Worm (Caenorhabditis elegans): ENCODE measurements around the gene K04G11.1.

K04G11.1 gene

ce11 chrX:14296559-14296958 is 38.8 kb upstream of the K04G11.1 start, which contains the start of gene madd-3:
Gene madd-3, minus strand, starts transcription at chrX:14296659.
- TF ChIP-seq lin-11 (tag; optimal IDR thresholded peaks at IDR 0.05) = no peak
- no peak for TF ChIP-seq hlh-8 (tag; optimal IDR thresholded peaks at IDR 0.05)
- no peak for TF ChIP-seq K02D7.2 (tag; optimal IDR thresholded peaks at IDR 0.05)
- TF ChIP-seq fkh-6 (tag; optimal IDR thresholded peaks at IDR 0.05) = no peak
- no peak for TF ChIP-seq sox-4 (tag; optimal IDR thresholded peaks at IDR 0.05)
- TF ChIP-seq unc-55 (GFP tag; optimal IDR thresholded peaks at IDR 0.05) = no peak
- no peak for TF ChIP-seq pha-2 (tag; optimal IDR thresholded peaks at IDR 0.05)
- TF ChIP-seq lim-6 (tag; optimal IDR thresholded peaks at IDR 0.05) = no peak
- no peak for TF ChIP-seq ahr-1 (tag; optimal IDR thresholded peaks at IDR 0.05)
- TF ChIP-seq madf-2 (tag; optimal IDR thresholded peaks at IDR 0.05) = no peak
- no peak for TF ChIP-seq ama-1 (optimal IDR thresholded peaks at IDR 0.05)
- no peak for TF ChIP-seq unc-86 (tag; optimal IDR thresholded peaks at IDR 0.05)
- TF ChIP-seq pros-1 (tag; optimal IDR thresholded peaks at IDR 0.05) = no peak
- no peak for TF ChIP-seq zip-5 (tag; optimal IDR thresholded peaks at IDR 0.05)
- no peak for TF ChIP-seq dmd-4 (tag; optimal IDR thresholded peaks at IDR 0.05; ENCODE audit: borderline replicate concordance)
- no peak for TF ChIP-seq ceh-30 (tag; optimal IDR thresholded peaks at IDR 0.05)

ce11 chrX:14297209-14297608 is 38.1 kb upstream of the K04G11.1 start:
- TF ChIP-seq elt-4 (tag; optimal IDR thresholded peaks at IDR 0.05) (no peak), dmd-4 (tag; optimal IDR thresholded peaks at IDR 0.05; ENCODE audit: borderline replicate concordance) (no peak), tbx-7 (tag; optimal IDR thresholded peaks at IDR 0.05) (no peak), sox-4 (tag; optimal IDR thresholded peaks at IDR 0.05) (no peak), ceh-18 (tag; optimal IDR thresholded peaks at IDR 0.05) (peak; percentile 74), ama-1 (optimal IDR thresholded peaks at IDR 0.05) (no peak), eyg-1 (tag; optimal IDR thresholded peaks at IDR 0.05) (peak; percentile 41), ttx-3 (tag; optimal IDR thresholded peaks at IDR 0.05) (no peak), lin-11 (tag; optimal IDR thresholded peaks at IDR 0.05) (no peak), nfya-1 (tag; optimal IDR thresholded peaks at IDR 0.05) (peak; percentile 94), unc-86 (tag; optimal IDR thresholded peaks at IDR 0.05) (no peak), pag-3 (tag; optimal IDR thresholded peaks at IDR 0.05; ENCODE audit: borderline replicate concordance) (no peak), ceh-22 (tag; optimal IDR thresholded peaks at IDR 0.05) (no peak), che-1 (tag; optimal IDR thresholded peaks at IDR 0.05) (no peak), K02D7.2 (tag; optimal IDR thresholded peaks at IDR 0.05) (no peak), ceh-30 (tag; optimal IDR thresholded peaks at IDR 0.05) (no peak), ceh-48 (tag; optimal IDR thresholded peaks at IDR 0.05) (peak; percentile 91), Y22D7AL.16 (tag; optimal IDR thresholded peaks at IDR 0.05) (no peak), C38D4.7 (GFP tag; optimal IDR thresholded peaks at IDR 0.05) (no peak), ztf-16 (tag; optimal IDR thresholded peaks at IDR 0.05) (no peak), nhr-232 (tag; optimal IDR thresholded peaks at IDR 0.05) (no peak), rnt-1 (tag; optimal IDR thresholded peaks at IDR 0.05) (peak; percentile 62), sdc-2 (tag; optimal IDR thresholded peaks at IDR 0.05) (peak; percentile 75), sox-2 (GFP tag; IDR thresholded peaks at IDR 0.05) (no peak), F13H6.1 (tag; optimal IDR thresholded peaks at IDR 0.05) (peak; percentile 9), ceh-2 (tag; optimal IDR thresholded peaks at IDR 0.05) (peak; percentile 60), tbx-2 (tag; optimal IDR thresholded peaks at IDR 0.05) (peak; percentile 77), pat-9 (tag; optimal IDR thresholded peaks at IDR 0.05) (no peak), syd-9 (tag; optimal IDR thresholded peaks at IDR 0.05) (peak; percentile 57), fax-1 (tag; optimal IDR thresholded peaks at IDR 0.05) (peak; percentile 41), ahr-1 (tag; optimal IDR thresholded peaks at IDR 0.05) (no peak), fkh-10 (GFP tag; optimal IDR thresholded peaks at IDR 0.05) (no peak), C08G9.2 (tag; optimal IDR thresholded peaks at IDR 0.05) (peak; percentile 50), hlh-13 (GFP tag; optimal IDR thresholded peaks at IDR 0.05) (no peak), pqm-1 (tag; optimal IDR thresholded peaks at IDR 0.05) (no peak), npax-4 (tag; optimal IDR thresholded peaks at IDR 0.05) (no peak), pha-2 (tag; optimal IDR thresholded peaks at IDR 0.05) (no peak), elt-2 (tag; optimal IDR thresholded peaks at IDR 0.05) (peak; percentile 4), T23F11.4 (GFP tag; optimal IDR thresholded peaks at IDR 0.05) (no peak), ceh-6 (GFP tag; optimal IDR thresholded peaks at IDR 0.05) (no peak), ref-2 (tag; optimal IDR thresholded peaks at IDR 0.05) (peak; percentile 73), ceh-24 (tag; optimal IDR thresholded peaks at IDR 0.05) (no peak), ceh-14 (tag; optimal IDR thresholded peaks at IDR 0.05) (peak; percentile 8), gmeb-2 (tag; optimal IDR thresholded peaks at IDR 0.05) (no peak)
